Fruit fly (Drosophila melanogaster): Measurements from ENCODE around the gene Atg1.

DNA sequence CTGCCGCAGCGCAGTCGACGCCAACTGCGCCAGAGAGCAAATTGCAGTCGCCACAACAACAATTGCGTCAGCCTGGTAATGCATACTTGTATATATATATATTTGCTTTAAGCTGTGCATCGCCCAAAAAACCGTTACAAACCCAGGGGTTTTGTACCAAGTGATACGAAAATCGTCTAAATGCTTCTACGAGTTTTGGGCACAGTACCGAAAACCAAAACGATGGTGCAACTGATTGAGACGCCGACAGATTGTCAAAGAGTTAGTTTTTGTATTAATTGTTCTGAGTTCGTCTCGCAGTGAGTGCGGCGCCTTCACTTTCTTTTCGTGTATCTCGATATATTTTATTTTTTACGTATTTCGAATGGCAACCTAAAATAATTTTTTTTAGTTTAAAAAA lies 9.9 kb upstream of the Atg1 start:
- TF ChIP-seq br (GFP tag; optimal IDR thresholded peaks at IDR 0.05) (no peak), ey (GFP tag; optimal IDR thresholded peaks at IDR 0.05) (no peak), usp (GFP tag; optimal IDR thresholded peaks at IDR 0.05) (no peak), sv (GFP tag; optimal IDR thresholded peaks at IDR 0.05) (no peak)
